Worm (Caenorhabditis elegans) whole organism, early embryonic: ENCODE data around the gene btbd-10.

Source experiments
- B0310.2 ChIP-seq: sonication (generic microtip); optimal IDR thresholded peaks from 2 replicates; lab custom pipeline; 2016; ENCODE audit warnings: mild to moderate bottlenecking, missing genetic modification characterization, missing compliant biosample characterization
- F13C5.2 ChIP-seq: sonication (generic microtip); optimal IDR thresholded peaks from 2 replicates; lab custom pipeline; 2017; ENCODE audit warnings: mild to moderate bottlenecking, missing genetic modification characterization, inconsistent platforms, missing compliant biosample characterization
- aly-1 ChIP-seq: sonication (generic microtip); optimal IDR thresholded peaks from 2 replicates; lab custom pipeline; 2016; ENCODE audit warnings: missing genetic modification characterization, missing compliant biosample characterization
- ama-1 ChIP-seq: fragments of 150-350 bp; optimal IDR thresholded peaks from 2 replicates; lab custom pipeline; 2014
- ceh-13 ChIP-seq: fragments of 200-800 bp; sonication (Bioruptor generic); optimal IDR thresholded peaks from 2 replicates; lab custom pipeline; 2018; ENCODE audit warnings: mild to moderate bottlenecking, missing genetic modification characterization, missing compliant biosample characterization
- ceh-36 ChIP-seq: sonication (generic microtip); optimal IDR thresholded peaks from 2 replicates; lab custom pipeline; 2016; ENCODE audit warnings: missing genetic modification characterization, inconsistent platforms, missing compliant biosample characterization
- ets-7 ChIP-seq: sonication (generic microtip); optimal IDR thresholded peaks from 2 replicates; lab custom pipeline; 2016; ENCODE audit warnings: missing genotype, missing genetic modification characterization, missing compliant biosample characterization
- flt-1 ChIP-seq: fragments of 200-800 bp; sonication (Bioruptor generic); IDR thresholded peaks from 2 replicates; pipeline ENCODE4 v1.3.6; 2022; ENCODE audit warnings: missing genetic modification characterization, missing compliant biosample characterization
- hmbx-1 ChIP-seq: sonication (generic microtip); optimal IDR thresholded peaks from 2 replicates; lab custom pipeline; 2016; ENCODE audit warnings: mild to moderate bottlenecking, missing genetic modification characterization, missing compliant biosample characterization
- hmg-4 ChIP-seq: fragments of 200-800 bp; sonication (Bioruptor generic); optimal IDR thresholded peaks from 2 replicates; lab custom pipeline; 2018; ENCODE audit warnings: mild to moderate bottlenecking, missing genetic modification characterization, missing compliant biosample characterization
- hnd-1 ChIP-seq: sonication (generic microtip); optimal IDR thresholded peaks from 2 replicates; lab custom pipeline; 2016; ENCODE audit warnings: missing genetic modification characterization, missing compliant biosample characterization
- pes-1 ChIP-seq: fragments of 200-800 bp; sonication (Bioruptor generic); IDR thresholded peaks from 2 replicates; pipeline ENCODE4 v1.3.6; 2022; ENCODE audit warnings: missing genetic modification reagents, missing genetic modification characterization, missing compliant biosample characterization
- scrt-1 ChIP-seq: fragments of 200-800 bp; sonication (Bioruptor generic); IDR thresholded peaks from 2 replicates; pipeline ENCODE4 v1.3.6; 2022; ENCODE audit warnings: missing genetic modification characterization, missing compliant biosample characterization
- sea-1 ChIP-seq: fragments of 200-800 bp; sonication (Bioruptor generic); conservative IDR thresholded peaks from 2 replicates; pipeline ENCODE4 v1.3.6; 2022; ENCODE audit warnings: missing genetic modification characterization, missing compliant biosample characterization
- tbx-11 ChIP-seq: fragments of 200-800 bp; sonication (Bioruptor generic); IDR thresholded peaks from 2 replicates; pipeline ENCODE4 v1.3.6; 2022; ENCODE audit warnings: missing genetic modification characterization, missing compliant biosample characterization
- tbx-37 ChIP-seq: fragments of 200-800 bp; sonication (Bioruptor generic); conservative IDR thresholded peaks from 2 replicates; pipeline ENCODE4 v1.3.6; 2022; ENCODE audit warnings: missing genetic modification reagents, missing genetic modification characterization, missing compliant biosample characterization
- tra-4 ChIP-seq: sonication (generic microtip); optimal IDR thresholded peaks from 2 replicates; lab custom pipeline; 2017; ENCODE audit warnings: missing genetic modification characterization, missing compliant biosample characterization

Gene btbd-10

DNA sequence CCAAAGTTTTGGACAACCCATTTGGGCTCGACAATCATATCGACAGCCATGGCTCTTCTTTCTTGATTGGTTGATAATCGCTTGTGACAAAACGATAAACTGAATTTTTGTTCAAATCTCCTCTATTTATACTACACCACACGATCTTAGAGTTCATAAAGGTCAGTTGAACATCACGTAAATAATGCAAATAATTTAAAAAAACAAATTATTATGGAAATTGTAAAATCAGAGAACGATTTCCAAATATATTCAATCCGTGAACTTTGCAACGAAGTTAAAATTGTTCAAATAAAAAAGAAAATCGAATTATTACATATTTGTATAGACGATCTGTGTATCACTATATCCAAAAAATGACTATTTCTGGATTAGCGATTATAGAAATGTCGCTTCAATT lies 41.5 kb upstream of the btbd-10 start, which contains the start of the genes mpst-4 and F11G11.14:
Gene mpst-4 (minus strand): TSS at position 101 of the 400 bp plus-strand sequence.
Gene F11G11.14 (plus strand): TSS at position 325 of the 400 bp plus-strand sequence.
- TF ChIP-seq pes-1, result no peak
- TF ChIP-seq flt-1, result no peak
- TF ChIP-seq ceh-36 (tag; lab: Kevin White, UChicago), result no peak
- no peak for TF ChIP-seq tra-4 (tag; lab: Kevin White, UChicago)
- no peak for TF ChIP-seq ets-7
- no peak for TF ChIP-seq aly-1 (tag; lab: Kevin White, UChicago)
- TF ChIP-seq tbx-37, result no peak
- no peak for TF ChIP-seq B0310.2 (tag; lab: Kevin White, UChicago)
- TF ChIP-seq ama-1 (lab: Kevin White, UChicago), result no peak
- no peak for TF ChIP-seq scrt-1 (GFP tag; lab: Robert Waterston, UW)
- no peak for TF ChIP-seq sea-1 (GFP tag; lab: Robert Waterston, UW)
- no peak for TF ChIP-seq tbx-11

DNA sequence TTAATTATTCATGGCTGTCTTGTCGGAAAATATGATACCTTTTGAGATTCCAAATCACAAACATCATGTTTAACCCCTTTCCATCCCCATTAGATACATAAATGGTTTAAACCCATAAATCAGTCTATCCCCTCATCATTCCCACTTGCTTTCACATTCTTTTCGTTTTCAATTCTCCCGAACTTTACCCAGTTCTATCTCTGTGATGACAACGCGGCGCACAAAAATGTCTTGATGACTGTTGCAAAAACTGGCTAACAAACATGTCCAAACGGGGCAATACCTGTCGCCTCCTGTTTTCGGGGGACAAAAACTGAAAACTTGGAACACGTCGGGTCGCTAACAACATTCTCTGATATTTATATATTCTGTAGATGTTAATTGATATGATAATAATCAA lies 38.8 kb upstream of the btbd-10 start:
- TF ChIP-seq ets-7 (no peak), aly-1 (tag; lab: Kevin White, UChicago) (no peak), F13C5.2 (tag; lab: Kevin White, UChicago) (no peak)

DNA sequence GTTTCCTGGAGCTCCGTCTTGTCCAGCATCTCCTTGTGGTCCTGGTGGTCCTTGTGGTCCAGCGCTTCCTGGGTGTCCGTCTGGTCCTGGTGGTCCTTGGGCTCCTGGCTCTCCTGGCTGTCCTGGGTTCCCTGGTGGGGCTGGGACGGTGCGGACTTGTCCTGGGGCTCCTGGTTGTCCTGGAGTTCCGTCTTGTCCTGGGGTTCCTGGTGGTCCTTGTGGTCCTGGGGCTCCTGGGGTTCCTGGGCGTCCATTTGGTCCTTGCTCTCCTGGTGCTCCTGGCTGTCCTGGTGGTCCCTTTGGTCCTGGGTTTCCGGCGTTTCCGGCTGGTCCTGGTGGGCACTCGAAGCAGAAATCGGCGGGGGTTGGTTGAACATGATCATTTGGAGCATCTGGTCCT lies 38.0 kb upstream of the btbd-10 start:
- TF ChIP-seq scrt-1 (GFP tag; lab: Robert Waterston, UW) (0 out of 2 replicates have a peak, but pooled peaks have one; percentile 58), pes-1 (0 out of 2 replicates have a peak, but pooled peaks have one; percentile 15)

- TF ChIP-seq tbx-37, result no peak
Observed at ce11 chrII:4867476-4867875, 37.3 kb upstream of the btbd-10 start, which contains the start of gene col-17. TSS of gene col-17 (minus strand) at chrII:4867576.

ce11 chrII:4869793-4870343 lies 34.9 kb upstream of the btbd-10 start:
- TF ChIP-seq tbx-11 (0 out of 2 replicates have a peak, but pooled peaks have one; percentile 39), ceh-13 (no peak)

DNA sequence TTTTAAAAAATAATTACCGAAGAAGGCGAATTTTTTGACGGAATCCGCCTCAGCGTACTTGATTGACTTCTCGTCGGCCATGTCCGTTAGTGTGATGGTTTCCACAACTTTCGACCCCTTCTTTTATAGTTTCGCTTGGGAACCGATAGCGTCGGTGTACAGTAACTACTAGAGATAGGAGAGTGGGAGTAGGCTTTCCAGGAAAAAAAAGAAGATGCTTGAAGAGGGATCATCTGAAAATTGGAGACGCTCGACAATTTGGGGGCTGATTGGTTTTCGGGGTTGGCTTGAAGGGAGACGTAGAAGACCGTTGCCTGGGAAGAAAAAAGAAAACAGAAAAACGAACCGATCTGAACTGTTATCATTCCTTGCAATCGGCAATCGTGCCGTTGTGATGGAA lies 34.1 kb upstream of the btbd-10 start, which contains the start of gene col-20:
Gene col-20 (minus strand): TSS at position 101 of the 400 bp plus-strand sequence.
- no peak for TF ChIP-seq aly-1 (tag; lab: Kevin White, UChicago)
- TF ChIP-seq tbx-37, result no peak
- TF ChIP-seq pes-1, result no peak
- TF ChIP-seq tra-4 (tag; lab: Kevin White, UChicago), result no peak
- no peak for TF ChIP-seq sea-1 (GFP tag; lab: Robert Waterston, UW)
- TF ChIP-seq scrt-1 (GFP tag; lab: Robert Waterston, UW), result no peak
- no peak for TF ChIP-seq hmbx-1 (tag; lab: Kevin White, UChicago)
- no peak for TF ChIP-seq flt-1
- no peak for TF ChIP-seq ama-1 (lab: Kevin White, UChicago)
- TF ChIP-seq ceh-13, result no peak
- no peak for TF ChIP-seq hnd-1
- TF ChIP-seq B0310.2 (tag; lab: Kevin White, UChicago), result no peak
- no peak for TF ChIP-seq ceh-36 (tag; lab: Kevin White, UChicago)
- no peak for TF ChIP-seq F13C5.2 (tag; lab: Kevin White, UChicago)
- TF ChIP-seq tbx-11, result no peak
- no peak for TF ChIP-seq ets-7
- no peak for TF ChIP-seq hmg-4

ce11 chrII:4871834-4872233 lies 33.0 kb upstream of the btbd-10 start:
- TF ChIP-seq ceh-13 (no peak), aly-1 (tag; lab: Kevin White, UChicago) (no peak), tbx-37 (no peak), sea-1 (GFP tag; lab: Robert Waterston, UW) (no peak), scrt-1 (GFP tag; lab: Robert Waterston, UW) (no peak), B0310.2 (tag; lab: Kevin White, UChicago) (no peak), pes-1 (no peak), tra-4 (tag; lab: Kevin White, UChicago) (no peak), ets-7 (no peak), F13C5.2 (tag; lab: Kevin White, UChicago) (no peak), ceh-36 (tag; lab: Kevin White, UChicago) (no peak), hmg-4 (no peak), tbx-11 (no peak), hmbx-1 (tag; lab: Kevin White, UChicago) (no peak), ama-1 (lab: Kevin White, UChicago) (no peak)

DNA sequence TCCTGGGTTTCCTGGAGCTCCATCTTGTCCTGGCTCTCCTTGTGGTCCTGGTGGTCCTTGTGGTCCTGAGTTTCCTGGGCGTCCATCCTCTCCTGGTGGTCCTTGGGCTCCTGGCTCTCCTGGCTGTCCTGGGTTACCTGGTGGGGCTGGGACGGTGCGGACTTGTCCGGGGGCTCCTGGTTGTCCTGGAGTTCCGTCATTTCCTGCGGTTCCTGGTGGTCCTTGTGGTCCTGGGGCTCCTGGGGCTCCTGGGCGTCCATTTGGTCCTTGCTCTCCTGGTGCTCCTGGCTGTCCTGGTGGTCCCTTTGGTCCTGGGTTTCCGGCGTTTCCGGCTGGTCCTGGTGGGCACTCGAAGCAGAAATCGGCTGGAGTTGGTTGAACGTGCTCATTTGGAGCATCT lies 32.4 kb upstream of the btbd-10 start:
- TF ChIP-seq sea-1 (GFP tag; lab: Robert Waterston, UW), result 0 out of 2 replicates have a peak, but pooled peaks have one; percentile 24

DNA sequence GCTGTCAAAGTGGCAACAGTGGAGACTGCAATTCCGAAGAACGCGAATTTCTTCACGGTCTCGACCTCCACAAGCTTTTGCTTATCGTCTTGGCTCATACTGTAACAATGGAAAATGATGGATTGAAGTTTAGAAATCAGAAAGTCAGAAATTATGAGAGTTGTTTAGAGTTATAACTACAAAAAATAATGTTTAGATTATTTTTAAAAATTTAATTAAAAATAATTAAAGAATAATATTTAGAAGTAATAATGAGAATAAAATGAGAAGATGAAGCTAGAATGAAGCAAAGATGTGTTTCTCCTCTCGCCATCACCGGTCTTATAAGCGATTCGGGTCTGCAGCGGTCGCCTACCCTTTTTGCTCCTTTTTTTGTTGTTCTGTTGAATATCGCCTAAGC lies 31.8 kb upstream of the btbd-10 start, which contains the start of gene col-73:
Gene col-73 (minus strand): TSS at position 101 of the 400 bp plus-strand sequence.
- TF ChIP-seq hnd-1, result no peak
- TF ChIP-seq aly-1 (tag; lab: Kevin White, UChicago), result no peak
- TF ChIP-seq B0310.2 (tag; lab: Kevin White, UChicago), result no peak
- no peak for TF ChIP-seq scrt-1 (GFP tag; lab: Robert Waterston, UW)
- TF ChIP-seq sea-1 (GFP tag; lab: Robert Waterston, UW), result no peak
- TF ChIP-seq F13C5.2 (tag; lab: Kevin White, UChicago), result no peak
- TF ChIP-seq tbx-37, result no peak
- TF ChIP-seq tra-4 (tag; lab: Kevin White, UChicago), result no peak
- no peak for TF ChIP-seq flt-1
- no peak for TF ChIP-seq pes-1
- no peak for TF ChIP-seq hmbx-1 (tag; lab: Kevin White, UChicago)
- no peak for TF ChIP-seq ets-7
- no peak for TF ChIP-seq ama-1 (lab: Kevin White, UChicago)
- no peak for TF ChIP-seq tbx-11
- no peak for TF ChIP-seq hmg-4
- no peak for TF ChIP-seq ceh-36 (tag; lab: Kevin White, UChicago)
- no peak for TF ChIP-seq ceh-13
